Fruit fly (Drosophila melanogaster) whole organism: Measurements from ENCODE around the gene CG7872.

ENCODE experiments used
- EcR ChIP-seq, 2 experiments: fragments of >200 bp; optimal IDR thresholded peaks; 2 replicates each; lab custom pipeline; 2017; ENCODE audit warnings: missing biosample characterization in 2 of 2, missing genetic modification characterization in 2 of 2, missing genetic modification reagents in 2 of 2
- psq ChIP-seq: fragments of >200 bp; optimal IDR thresholded peaks from 2 replicates; lab custom pipeline; 2017
- usp ChIP-seq: fragments of >200 bp; optimal IDR thresholded peaks from 2 replicates; lab custom pipeline; 2017; ENCODE audit warnings: missing biosample characterization, missing genetic modification characterization, mixed read lengths

DNA sequence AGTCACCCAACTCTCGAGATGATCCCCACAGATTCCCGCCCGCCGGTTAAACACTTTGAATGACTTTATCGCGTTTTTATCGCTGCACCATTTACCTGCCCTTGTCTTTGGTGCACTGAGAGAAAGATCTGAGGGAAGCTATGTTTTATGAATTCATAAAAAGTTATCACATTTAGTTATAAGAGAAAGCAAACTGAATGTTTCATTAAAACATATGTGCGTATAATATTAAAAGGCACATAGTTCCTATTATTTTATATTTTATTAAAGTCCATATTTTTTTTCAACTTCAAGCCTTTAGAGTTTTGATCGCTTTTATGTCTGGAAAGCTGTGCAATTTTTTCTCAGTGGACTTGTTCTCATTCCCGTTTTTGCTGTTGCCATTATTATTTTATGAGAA lies 47.6 kb upstream of the CG7872 start:
- no peak for TF ChIP-seq psq (lab: Kevin White, UChicago)
- TF ChIP-seq EcR (GFP tag; optimal IDR thresholded peaks at IDR 0.05; lab: Kevin White, UChicago), result no peak
- no peak for TF ChIP-seq usp (GFP tag; lab: Kevin White, UChicago)
